Worm (Caenorhabditis elegans) whole organism, L4 larva: ENCODE results near the gene C45H4.13.

Source experiments
- ces-1 ChIP-seq: fragments of 150-350 bp; sonication (generic microtip); optimal IDR thresholded peaks from 4 replicates; lab custom pipeline; 2014; ENCODE audit warnings: missing biosample characterization, missing genetic modification reagents, missing genetic modification characterization
- rbr-2 ChIP-seq: sonication (generic microtip); optimal IDR thresholded peaks from 2 replicates; lab custom pipeline; 2016; ENCODE audit warnings: missing genotype, missing genetic modification characterization, missing compliant biosample characterization
- saeg-2 ChIP-seq: fragments of 200-800 bp; sonication (Bioruptor generic); IDR thresholded peaks from 2 replicates; pipeline ENCODE4 v1.3.6; 2022; ENCODE audit warnings: missing genetic modification reagents, missing genetic modification characterization, missing compliant biosample characterization

ce11 chrV:2183162-2183561 lies 32.4 kb upstream of the C45H4.13 start, which contains the start of gene cyp-33C2:
- TF ChIP-seq rbr-2 (tag; lab: Kevin White, UChicago) (no peak), saeg-2 (GFP tag; lab: Robert Waterston, UW) (no peak), ces-1 (GFP tag; lab: Kevin White, UChicago) (no peak)
